Worm (Caenorhabditis elegans): ENCODE measurements around the gene col-149.

Gene col-149

DNA sequence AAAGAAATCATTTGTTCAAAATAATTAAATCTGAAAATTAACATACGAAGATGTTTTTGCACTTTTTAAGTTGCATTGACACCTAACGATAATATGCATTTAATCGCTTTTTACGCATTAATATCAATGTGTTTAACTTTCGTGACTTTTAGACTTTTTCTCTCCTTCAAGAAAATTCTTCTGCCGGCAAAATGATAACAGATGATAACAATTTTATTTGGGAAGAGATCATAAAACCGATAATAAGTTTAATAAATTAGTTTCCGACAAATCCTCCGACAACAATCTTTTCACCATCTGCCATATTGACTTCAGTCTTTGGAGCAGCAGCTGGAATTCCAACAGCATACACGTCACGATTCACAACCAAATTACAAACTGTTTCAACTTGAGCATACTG lies 12.6 kb downstream of the col-149 start (continued):
- TF ChIP-seq Y75B8A.6 (GFP tag; IDR thresholded peaks at IDR 0.05), result no peak
- no peak for TF ChIP-seq snpc-1.2 (GFP tag; IDR thresholded peaks at IDR 0.05)
- TF ChIP-seq dve-1 (tag; optimal IDR thresholded peaks at IDR 0.05; ENCODE audit: insufficient read depth), result peak; percentile 83
- TF ChIP-seq nhr-102 (tag; optimal IDR thresholded peaks at IDR 0.05), result no peak
- TF ChIP-seq egl-43 (GFP tag; IDR thresholded peaks at IDR 0.05), result no peak
- no peak for TF ChIP-seq mep-1 (tag; optimal IDR thresholded peaks at IDR 0.05)
- no peak for TF ChIP-seq ceh-28 (tag; optimal IDR thresholded peaks at IDR 0.05)
- no peak for TF ChIP-seq nhr-10 (tag; optimal IDR thresholded peaks at IDR 0.05)
- TF ChIP-seq set-16 (GFP tag; IDR thresholded peaks at IDR 0.05), result no peak
- TF ChIP-seq lin-1 (GFP tag; IDR thresholded peaks at IDR 0.05), result no peak
- TF ChIP-seq T20F7.1 (GFP tag; optimal IDR thresholded peaks at IDR 0.05), result no peak
- TF ChIP-seq skn-1 (tag; optimal IDR thresholded peaks at IDR 0.05), result no peak
- no peak for TF ChIP-seq ceh-82 (tag; optimal IDR thresholded peaks at IDR 0.05)
- TF ChIP-seq fkh-10 (GFP tag; optimal IDR thresholded peaks at IDR 0.05), result no peak
- TF ChIP-seq lin-13 (GFP tag; optimal IDR thresholded peaks at IDR 0.05), result no peak
- TF ChIP-seq spr-1 (tag; optimal IDR thresholded peaks at IDR 0.05), result no peak
- no peak for TF ChIP-seq dmd-9 (GFP tag; IDR thresholded peaks at IDR 0.05)
- no peak for TF ChIP-seq F49E8.2 (tag; optimal IDR thresholded peaks at IDR 0.05; ENCODE audit: borderline replicate concordance)
- no peak for TF ChIP-seq lin-38 (GFP tag; IDR thresholded peaks at IDR 0.05)
- peak; percentile 70 for TF ChIP-seq nhr-28 (tag; optimal IDR thresholded peaks at IDR 0.05)
- TF ChIP-seq vab-7 (GFP tag; IDR thresholded peaks at IDR 0.05), result no peak
- TF ChIP-seq tra-1 (GFP tag; IDR thresholded peaks at IDR 0.05), result no peak
- TF ChIP-seq lim-7 (GFP tag; IDR thresholded peaks at IDR 0.05), result no peak
- peak; percentile 82 for TF ChIP-seq php-3 (GFP tag; IDR thresholded peaks at IDR 0.05)
- TF ChIP-seq nhr-77 (tag; optimal IDR thresholded peaks at IDR 0.05), result peak; percentile 28
- TF ChIP-seq tag-97 (GFP tag; IDR thresholded peaks at IDR 0.05), result no peak
- TF ChIP-seq lin-39 (tag; optimal IDR thresholded peaks at IDR 0.05), result no peak
- TF ChIP-seq hlh-11 (tag; optimal IDR thresholded peaks at IDR 0.05), result peak; percentile 46
- TF ChIP-seq hlh-30 (tag; optimal IDR thresholded peaks at IDR 0.05; ENCODE audit: insufficient read depth), result no peak
- no peak for TF ChIP-seq dmd-8 (GFP tag; IDR thresholded peaks at IDR 0.05)
- no peak for TF ChIP-seq aha-1 (tag)
- no peak for TF ChIP-seq zfp-2 (tag; optimal IDR thresholded peaks at IDR 0.05)
- TF ChIP-seq ceh-62 (tag; optimal IDR thresholded peaks at IDR 0.05), result no peak
- TF ChIP-seq lin-15B (tag; optimal IDR thresholded peaks at IDR 0.05), result no peak
- TF ChIP-seq ctbp-1 (GFP tag; IDR thresholded peaks at IDR 0.05), result no peak
- TF ChIP-seq ces-1 (GFP tag; optimal IDR thresholded peaks at IDR 0.05), result no peak
- peak in 1 of 2 experiments; percentile 18 for TF ChIP-seq hif-1 (tag; optimal IDR thresholded peaks at IDR 0.05)
- no peak for TF ChIP-seq pha-4 (GFP tag; IDR thresholded peaks at IDR 0.05)
- no peak for TF ChIP-seq pha-4 (tag; optimal IDR thresholded peaks at IDR 0.05)

DNA sequence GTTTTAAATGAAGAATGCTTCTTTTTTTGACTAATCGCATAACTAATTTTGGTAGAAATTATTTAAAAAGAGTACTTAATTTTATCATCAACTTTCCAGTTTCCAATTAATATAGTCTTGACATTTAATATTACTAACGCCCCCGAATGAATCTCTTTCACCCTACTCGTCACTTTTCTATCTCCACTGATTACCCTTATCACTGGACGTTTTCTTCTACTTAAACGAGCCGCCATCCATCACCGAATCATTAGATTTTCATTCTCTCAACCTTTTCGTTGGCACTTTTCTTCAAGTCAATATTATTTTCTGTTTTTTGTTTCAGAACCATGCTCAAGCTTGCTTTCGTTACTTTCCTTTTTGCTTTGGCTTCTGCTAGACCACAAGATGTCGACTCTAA lies 15.1 kb downstream of the col-149 start, which contains the start of gene lys-1:
Gene lys-1, plus strand, starts transcription at position 326 of the 400 bp plus-strand sequence.
- peak; percentile 55 for TF ChIP-seq dmd-6 (GFP tag; IDR thresholded peaks at IDR 0.05)
- TF ChIP-seq aha-1 (tag), result no peak
- TF ChIP-seq daf-16 (GFP tag; optimal IDR thresholded peaks at IDR 0.05), result no peak
- peak; percentile 60 for TF ChIP-seq daf-16 (tag; optimal IDR thresholded peaks at IDR 0.05)
- no peak for TF ChIP-seq ceh-28 (tag; optimal IDR thresholded peaks at IDR 0.05)
- TF ChIP-seq hlh-11 (tag; optimal IDR thresholded peaks at IDR 0.05), result peak; percentile 48
- TF ChIP-seq nhr-77 (tag; optimal IDR thresholded peaks at IDR 0.05), result peak; percentile 8
- peak; percentile 92 for TF ChIP-seq pqm-1 (tag; optimal IDR thresholded peaks at IDR 0.05)
- TF ChIP-seq dve-1 (tag; optimal IDR thresholded peaks at IDR 0.05; ENCODE audit: insufficient read depth), result peak; percentile 24
- peak; percentile 68 for TF ChIP-seq nhr-28 (tag; optimal IDR thresholded peaks at IDR 0.05)
